Worm (Caenorhabditis elegans) whole organism, L4 larva: ENCODE measurements around the gene col-187.

ENCODE experiments used
- aha-1 ChIP-seq: fragments of 150-350 bp; peaks from one replicate; lab custom pipeline; 2014; ENCODE audit warnings: missing biosample characterization, missing genetic modification characterization
- ama-1 ChIP-seq: fragments of 150-350 bp; optimal IDR thresholded peaks from 2 replicates; lab custom pipeline; 2014; ENCODE audit warnings: inconsistent platforms, mixed read lengths
- daf-12 ChIP-seq: fragments of 150-350 bp; optimal IDR thresholded peaks from 2 replicates; lab custom pipeline; 2014; ENCODE audit warnings: missing biosample characterization, missing genetic modification reagents, missing genetic modification characterization
- daf-16 ChIP-seq, 3 experiments: sonication (generic microtip); optimal IDR thresholded peaks; 2 replicates each; lab custom pipeline; 2016 to 2017; ENCODE audit warnings: missing genetic modification characterization in 3 of 3, missing genetic modification reagents in 3 of 3, mild to moderate bottlenecking in 2 of 3, missing compliant biosample characterization in 2 of 3, missing biosample characterization in 1 of 3, moderate library complexity in 1 of 3
- dpl-1 ChIP-seq: fragments of 150-350 bp; optimal IDR thresholded peaks from 2 replicates; lab custom pipeline; 2014; ENCODE audit warnings: missing biosample characterization, missing genetic modification reagents, missing genetic modification characterization
- fkh-10 ChIP-seq: fragments of 150-350 bp; optimal IDR thresholded peaks from 2 replicates; lab custom pipeline; 2014; ENCODE audit warnings: missing biosample characterization, missing genetic modification reagents, missing genetic modification characterization
- lin-39 ChIP-seq: fragments of 150-350 bp; optimal IDR thresholded peaks from 2 replicates; lab custom pipeline; 2014; ENCODE audit warnings: missing biosample characterization, missing genetic modification reagents, missing genetic modification characterization
- nhr-11 ChIP-seq: fragments of 150-350 bp; optimal IDR thresholded peaks from 2 replicates; lab custom pipeline; 2014; ENCODE audit warnings: missing biosample characterization, missing genetic modification characterization
- nhr-76 ChIP-seq: fragments of 150-350 bp; optimal IDR thresholded peaks from 2 replicates; lab custom pipeline; 2014; ENCODE audit warnings: missing biosample characterization, missing genetic modification characterization
- pha-4 ChIP-seq, 2 experiments: fragments of 150-350 bp in 1 of 2; fragments of 200-800 bp in 1 of 2; sonication (Bioruptor generic) in 1 of 2; IDR thresholded peaks in 1 of 2; optimal IDR thresholded peaks in 1 of 2; 2 replicates each; pipeline versions ENCODE4 v1.3.6 to Lab custom; 2014 to 2022; ENCODE audit warnings: missing genetic modification characterization in 2 of 2, missing genetic modification reagents in 2 of 2, missing biosample characterization in 1 of 2, missing compliant biosample characterization in 1 of 2
- set-16 ChIP-seq: fragments of 200-800 bp; sonication (Bioruptor generic); IDR thresholded peaks from 2 replicates; pipeline ENCODE4 v1.3.6; 2022; ENCODE audit warnings: missing genetic modification reagents, missing genetic modification characterization, missing compliant biosample characterization
- skn-1 ChIP-seq: fragments of 150-350 bp; optimal IDR thresholded peaks from 2 replicates; lab custom pipeline; 2014; ENCODE audit warnings: missing biosample characterization, missing genetic modification characterization
- unc-62 ChIP-seq, 3 experiments: fragments of 150-350 bp in 1 of 3; sonication (generic microtip); optimal IDR thresholded peaks in 2 of 3; peaks in 1 of 3; 1 replicate in 1 of 3; 2 replicates in 2 of 3; lab custom pipeline; 2014 to 2017; ENCODE audit warnings: missing biosample characterization in 3 of 3, missing genetic modification characterization in 3 of 3, missing genetic modification reagents in 3 of 3, missing genotype in 1 of 3
- zag-1 ChIP-seq: fragments of 150-350 bp; optimal IDR thresholded peaks from 2 replicates; lab custom pipeline; 2014; ENCODE audit warnings: missing biosample characterization, missing genetic modification characterization

DNA sequence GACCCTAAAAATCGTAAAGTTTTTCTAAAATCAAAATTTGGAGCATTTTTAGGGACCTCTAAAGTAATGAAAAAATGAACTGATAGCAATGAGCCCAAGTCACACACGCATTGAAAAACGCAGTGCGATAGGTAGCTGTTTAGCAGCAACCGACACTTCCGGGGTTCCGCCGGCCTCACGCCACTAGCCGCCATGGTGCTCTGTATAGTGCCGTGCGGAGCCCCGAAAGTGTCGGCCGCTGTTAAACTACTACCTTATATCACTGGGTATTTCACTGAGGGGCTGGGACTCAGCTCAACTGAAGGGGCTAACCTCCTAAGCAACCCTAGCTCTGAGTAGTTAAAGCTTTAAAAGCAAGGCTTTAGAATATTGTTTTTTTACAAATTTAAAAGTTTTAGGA, 26.6 kb downstream of the col-187 start:
- TF ChIP-seq nhr-11 (no peak), pha-4 (GFP tag; IDR thresholded peaks at IDR 0.05; lab: Robert Waterston, UW) (no peak), pha-4 (tag; optimal IDR thresholded peaks at IDR 0.05; lab: Kevin White, UChicago) (no peak), dpl-1 (no peak), skn-1 (tag; lab: Kevin White, UChicago) (no peak), ama-1 (no peak), nhr-76 (tag; lab: Kevin White, UChicago) (no peak), unc-62 (GFP tag; optimal IDR thresholded peaks at IDR 0.05 in 1 of 2; lab: Kevin White, UChicago) (no peak), unc-62 (tag; optimal IDR thresholded peaks at IDR 0.05; lab: Kevin White, UChicago) (no peak), fkh-10 (GFP tag; lab: Kevin White, UChicago) (no peak), lin-39 (tag; lab: Kevin White, UChicago) (no peak), daf-12 (no peak), set-16 (GFP tag; lab: Robert Waterston, UW) (no peak), aha-1 (tag; lab: Kevin White, UChicago) (no peak), zag-1 (tag; lab: Kevin White, UChicago) (no peak), daf-16 (GFP tag; optimal IDR thresholded peaks at IDR 0.05; lab: Kevin White, UChicago) (no peak), daf-16 (tag; optimal IDR thresholded peaks at IDR 0.05; lab: Kevin White, UChicago) (no peak)
